Worm (Caenorhabditis elegans): Measurements from ENCODE around the gene atrn-1.

DNA sequence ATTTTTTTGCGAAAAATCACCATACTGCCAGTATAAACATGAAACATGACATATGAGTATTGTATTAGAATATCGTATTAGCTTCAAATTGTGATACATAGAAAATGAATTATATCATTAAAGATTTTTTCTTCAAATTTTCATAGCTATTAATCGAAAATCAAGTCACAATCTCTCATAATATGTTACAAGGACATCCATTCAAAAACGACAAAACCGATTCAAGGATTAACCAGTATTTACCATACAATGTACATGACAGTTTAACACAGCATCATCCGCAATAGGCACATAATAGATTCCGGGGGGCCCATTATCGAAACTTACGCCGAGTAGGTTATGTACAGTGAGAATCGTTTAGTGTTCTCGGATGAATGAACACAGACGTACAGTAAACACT, 40.1 kb upstream of the atrn-1 start:
- TF ChIP-seq pha-4 (tag; optimal IDR thresholded peaks at IDR 0.05) = no peak
- no peak for TF ChIP-seq nhr-11 (tag; optimal IDR thresholded peaks at IDR 0.05)
- no peak for TF ChIP-seq hlh-8 (tag; optimal IDR thresholded peaks at IDR 0.05)
- TF ChIP-seq ceh-22 (tag; optimal IDR thresholded peaks at IDR 0.05) = no peak
- no peak for TF ChIP-seq ceh-6 (GFP tag; optimal IDR thresholded peaks at IDR 0.05)
- no peak for TF ChIP-seq hlh-30 (tag; optimal IDR thresholded peaks at IDR 0.05; ENCODE audit: insufficient read depth)
- TF ChIP-seq dmd-4 (tag; optimal IDR thresholded peaks at IDR 0.05; ENCODE audit: borderline replicate concordance) = no peak
- no peak for TF ChIP-seq rnt-1 (tag; optimal IDR thresholded peaks at IDR 0.05)
- no peak for TF ChIP-seq ceh-45 (GFP tag; IDR thresholded peaks at IDR 0.05)
- no peak for TF ChIP-seq K02D7.2 (tag; optimal IDR thresholded peaks at IDR 0.05)

Measured in whole organism, late embryonic.